Worm (Caenorhabditis elegans): Measurements from ENCODE around the gene rpn-6.2.

ce11 chrIII:8978512-8979352, 23.1 kb downstream of the rpn-6.2 start:
- TF ChIP-seq ztf-29 (GFP tag; IDR thresholded peaks at IDR 0.05) (no peak), flt-1 (GFP tag; IDR thresholded peaks at IDR 0.05) (no peak), ref-1 (GFP tag; conservative IDR thresholded peaks at IDR 0.05) (no peak), ztf-23 (GFP tag; IDR thresholded peaks at IDR 0.05) (no peak), klf-2 (GFP tag; conservative IDR thresholded peaks at IDR 0.05) (no peak), cog-1 (tag; optimal IDR thresholded peaks at IDR 0.05) (no peak)
